Worm (Caenorhabditis elegans): ENCODE results near the gene H37A05.2.

The H37A05.2 gene

DNA sequence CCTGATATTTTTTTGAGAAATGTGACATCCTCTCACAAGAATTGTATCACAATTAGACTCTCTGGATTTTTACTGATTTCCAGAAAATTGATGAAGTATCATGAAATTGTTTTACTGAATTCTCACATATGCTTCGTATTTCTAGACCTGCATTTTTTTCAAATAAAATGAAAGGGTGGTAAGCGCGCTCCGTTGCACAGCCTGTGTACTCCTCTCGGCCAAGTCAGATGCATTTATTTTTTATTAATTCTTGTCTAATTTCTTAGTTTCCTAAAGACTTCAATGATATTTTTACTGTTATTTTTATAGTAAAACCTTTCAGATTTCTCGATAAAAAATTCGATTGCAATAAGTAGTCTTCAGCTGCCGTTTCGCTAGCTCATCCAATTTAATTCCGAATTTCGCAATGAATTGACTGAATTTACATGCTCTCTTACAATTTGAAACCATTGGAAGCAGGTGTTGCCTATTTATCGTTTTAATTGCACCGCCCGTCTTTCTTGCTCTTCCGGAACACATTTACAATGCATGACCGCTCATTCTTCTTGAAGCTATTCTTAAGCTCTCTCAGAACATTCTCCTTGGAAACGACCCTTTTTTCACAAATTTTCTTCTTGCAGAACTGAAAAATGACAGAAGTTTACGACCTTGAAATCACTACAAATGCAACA lies 42.4 kb downstream of the H37A05.2 start, which contains the start of gene tbcb-1 (continued):
- TF ChIP-seq efl-3 (GFP tag; optimal IDR thresholded peaks at IDR 0.05), result no peak
- TF ChIP-seq ets-5 (GFP tag; IDR thresholded peaks at IDR 0.05), result no peak
- no peak for TF ChIP-seq Y116A8C.19 (tag; optimal IDR thresholded peaks at IDR 0.05; ENCODE audit: borderline replicate concordance)
- TF ChIP-seq rnt-1 (tag; optimal IDR thresholded peaks at IDR 0.05), result peak; percentile 58
- no peak for TF ChIP-seq grh-1 (GFP tag; IDR thresholded peaks at IDR 0.05)
- TF ChIP-seq unc-130 (tag; optimal IDR thresholded peaks at IDR 0.05), result no peak
- no peak for TF ChIP-seq lin-39 (tag; optimal IDR thresholded peaks at IDR 0.05)
- peak; percentile 29 for TF ChIP-seq lir-3 (tag; optimal IDR thresholded peaks at IDR 0.05; ENCODE audit: poor library complexity)
- no peak for TF ChIP-seq nhr-28 (tag; optimal IDR thresholded peaks at IDR 0.05)
- no peak for TF ChIP-seq ama-1 (optimal IDR thresholded peaks at IDR 0.05)
- no peak for TF ChIP-seq sox-4 (tag; optimal IDR thresholded peaks at IDR 0.05)
- TF ChIP-seq efl-1 (optimal IDR thresholded peaks at IDR 0.05), result peak; percentile 46 to 66
- TF ChIP-seq efl-1 (GFP tag; optimal IDR thresholded peaks at IDR 0.05 in 1 of 2), result peak; percentile 58 to 95
- peak; percentile 46 for TF ChIP-seq xbp-1 (tag; optimal IDR thresholded peaks at IDR 0.05)
- no peak for TF ChIP-seq fkh-8 (tag; optimal IDR thresholded peaks at IDR 0.05)
- TF ChIP-seq nhr-19 (GFP tag; conservative IDR thresholded peaks at IDR 0.05), result no peak; the same call in 1 of the 2 replicates
- peak; percentile 57 for TF ChIP-seq swsn-7 (tag; optimal IDR thresholded peaks at IDR 0.05)
- TF ChIP-seq nhr-71 (tag; optimal IDR thresholded peaks at IDR 0.05), result peak; percentile 66
- TF ChIP-seq nhr-12 (tag; optimal IDR thresholded peaks at IDR 0.05), result no peak
- TF ChIP-seq C04F5.9 (tag; optimal IDR thresholded peaks at IDR 0.05), result no peak
- TF ChIP-seq sptf-1 (tag; optimal IDR thresholded peaks at IDR 0.05), result no peak
- TF ChIP-seq hlh-4 (tag; optimal IDR thresholded peaks at IDR 0.05), result no peak
- TF ChIP-seq pag-3 (tag; optimal IDR thresholded peaks at IDR 0.05; ENCODE audit: borderline replicate concordance, insufficient read depth), result no peak
- TF ChIP-seq fkh-10 (GFP tag; optimal IDR thresholded peaks at IDR 0.05), result no peak
- TF ChIP-seq vab-15 (tag; optimal IDR thresholded peaks at IDR 0.05), result no peak
- TF ChIP-seq jun-1 (tag; optimal IDR thresholded peaks at IDR 0.05), result no peak
- TF ChIP-seq ztf-4 (tag; optimal IDR thresholded peaks at IDR 0.05), result no peak
- no peak for TF ChIP-seq isw-1 (GFP tag; IDR thresholded peaks at IDR 0.05)
- TF ChIP-seq ceh-90 (tag; optimal IDR thresholded peaks at IDR 0.05), result no peak
- peak; percentile 41 for TF ChIP-seq irx-1 (tag; optimal IDR thresholded peaks at IDR 0.05)
- no peak for TF ChIP-seq unc-62 (GFP tag; optimal IDR thresholded peaks at IDR 0.05)
- no peak for TF ChIP-seq tlp-1 (tag; optimal IDR thresholded peaks at IDR 0.05)
- peak in 2 of 3 experiments; percentile 35 for TF ChIP-seq ceh-82 (tag; optimal IDR thresholded peaks at IDR 0.05)
- TF ChIP-seq aly-2 (tag; optimal IDR thresholded peaks at IDR 0.05), result no peak
- TF ChIP-seq snpc-4 (tag; optimal IDR thresholded peaks at IDR 0.05), result peak; percentile 0
- TF ChIP-seq nhr-11 (tag; optimal IDR thresholded peaks at IDR 0.05), result no peak
- no peak for TF ChIP-seq ces-1 (GFP tag; optimal IDR thresholded peaks at IDR 0.05)
- peak; percentile 57 for TF ChIP-seq lin-15B (tag; optimal IDR thresholded peaks at IDR 0.05)
- TF ChIP-seq nhr-90 (tag; optimal IDR thresholded peaks at IDR 0.05; ENCODE audit: poor library complexity), result peak; percentile 37
- no peak for TF ChIP-seq C16A3.4 (tag; optimal IDR thresholded peaks at IDR 0.05)
- peak; percentile 46 to 53 for TF ChIP-seq lsy-2 (tag; optimal IDR thresholded peaks at IDR 0.05)
- peak; percentile 63 for TF ChIP-seq mep-1 (tag; optimal IDR thresholded peaks at IDR 0.05)
- no peak for TF ChIP-seq ceh-88 (GFP tag; IDR thresholded peaks at IDR 0.05)
- TF ChIP-seq nhr-237 (tag; optimal IDR thresholded peaks at IDR 0.05), result no peak
- TF ChIP-seq elt-3 (tag; optimal IDR thresholded peaks at IDR 0.05), result no peak
- TF ChIP-seq hlh-17 (GFP tag; optimal IDR thresholded peaks at IDR 0.05; ENCODE audit: borderline replicate concordance), result no peak
- TF ChIP-seq unc-86 (tag; optimal IDR thresholded peaks at IDR 0.05), result no peak
